Worm (Caenorhabditis elegans) whole organism, L1 larva: ENCODE measurements around the gene spcs-2.

Experiments used
- C04F5.9 ChIP-seq: sonication (generic microtip); optimal IDR thresholded peaks from 2 replicates; lab custom pipeline; 2016; ENCODE audit warnings: missing genetic modification characterization, missing compliant biosample characterization
- C16A3.4 ChIP-seq: fragments of 150-350 bp; optimal IDR thresholded peaks from 2 replicates; lab custom pipeline; 2014; ENCODE audit warnings: missing biosample characterization, missing genetic modification characterization
- C34B4.2 ChIP-seq: sonication (generic microtip); optimal IDR thresholded peaks from 2 replicates; lab custom pipeline; 2017; ENCODE audit warnings: mild to moderate bottlenecking, missing genetic modification characterization, missing compliant biosample characterization
- F16B12.6 ChIP-seq: fragments of 150-350 bp; optimal IDR thresholded peaks from 2 replicates; lab custom pipeline; 2014; ENCODE audit warnings: missing biosample characterization, missing genetic modification characterization
- alr-1 ChIP-seq: fragments of 200-800 bp; sonication (Bioruptor generic); optimal IDR thresholded peaks from 2 replicates; lab custom pipeline; 2018; ENCODE audit warnings: borderline replicate concordance, mild to moderate bottlenecking, missing genetic modification characterization, missing compliant biosample characterization
- blmp-1 ChIP-seq: fragments of 150-350 bp; optimal IDR thresholded peaks from 2 replicates; lab custom pipeline; 2014; ENCODE audit warnings: missing biosample characterization, missing genetic modification characterization
- ceh-63 ChIP-seq: fragments of 200-800 bp; sonication (Bioruptor generic); optimal IDR thresholded peaks from 2 replicates; lab custom pipeline; 2018; ENCODE audit warnings: mild to moderate bottlenecking, missing genetic modification characterization, missing compliant biosample characterization
- ceh-8 ChIP-seq: fragments of 200-800 bp; sonication (Bioruptor generic); optimal IDR thresholded peaks from 2 replicates; lab custom pipeline; 2018; ENCODE audit warnings: mild to moderate bottlenecking, missing genetic modification characterization, moderate library complexity, missing compliant biosample characterization
- ceh-90 ChIP-seq: sonication (generic microtip); optimal IDR thresholded peaks from 2 replicates; lab custom pipeline; 2016; ENCODE audit warnings: missing genetic modification characterization, missing compliant biosample characterization
- ces-1 ChIP-seq: fragments of 150-350 bp; optimal IDR thresholded peaks from 2 replicates; lab custom pipeline; 2014; ENCODE audit warnings: missing biosample characterization, missing genetic modification reagents, missing genetic modification characterization
- dpl-1 ChIP-seq, 3 experiments: fragments of 150-350 bp in 2 of 3; sonication (generic microtip) in 1 of 3; optimal IDR thresholded peaks; 2 replicates each; lab custom pipeline; 2014 to 2017; ENCODE audit warnings: missing biosample characterization in 3 of 3, missing genetic modification characterization in 3 of 3, missing genetic modification reagents in 3 of 3
- dsc-1 ChIP-seq: sonication (generic microtip); optimal IDR thresholded peaks from 2 replicates; lab custom pipeline; 2016; ENCODE audit warnings: mild to moderate bottlenecking, missing genetic modification characterization, missing compliant biosample characterization
- efl-1 ChIP-seq, 4 experiments: fragments of 150-350 bp; optimal IDR thresholded peaks in 3 of 4; peaks in 1 of 4; 1 replicate in 1 of 4; 2 replicates in 3 of 4; lab custom pipeline; 2014; ENCODE audit warnings: missing biosample characterization in 2 of 4, missing genetic modification characterization in 2 of 4, missing genetic modification reagents in 2 of 4
- efl-3 ChIP-seq: fragments of 200-800 bp; sonication (Bioruptor generic); optimal IDR thresholded peaks from 2 replicates; lab custom pipeline; 2018; ENCODE audit warnings: mild to moderate bottlenecking, missing genetic modification characterization, missing compliant biosample characterization
- egl-13 ChIP-seq: sonication (generic microtip); optimal IDR thresholded peaks from 2 replicates; lab custom pipeline; 2016; ENCODE audit warnings: missing genotype, missing genetic modification reagents, missing genetic modification characterization, missing compliant biosample characterization
- egl-27 ChIP-seq, 2 experiments: fragments of 150-350 bp in 1 of 2; sonication (generic microtip); optimal IDR thresholded peaks; 3 replicates each; lab custom pipeline; 2017 to 2018; ENCODE audit warnings: missing biosample characterization in 2 of 2, missing genetic modification characterization in 2 of 2, missing genetic modification reagents in 2 of 2
- elt-3 ChIP-seq, 6 experiments: fragments of 150-350 bp in 1 of 6; sonication (generic microtip); optimal IDR thresholded peaks; 2 replicates each; lab custom pipeline; 2017 to 2018; ENCODE audit warnings: missing biosample characterization in 6 of 6, missing genetic modification characterization in 6 of 6, inconsistent platforms in 1 of 6
- ets-5 ChIP-seq: fragments of 200-800 bp; sonication (Bioruptor generic); IDR thresholded peaks from 2 replicates; pipeline ENCODE4 v1.3.6; 2022; ENCODE audit warnings: missing genetic modification characterization, missing compliant biosample characterization
- fkh-4 ChIP-seq: sonication (generic microtip); optimal IDR thresholded peaks from 2 replicates; lab custom pipeline; 2016; ENCODE audit warnings: missing compliant biosample characterization, missing genetic modification characterization, borderline replicate concordance
- fkh-8 ChIP-seq: sonication (generic microtip); optimal IDR thresholded peaks from 2 replicates; lab custom pipeline; 2016; ENCODE audit warnings: mild to moderate bottlenecking, missing genetic modification characterization, missing compliant biosample characterization
- grh-1 ChIP-seq: fragments of 200-800 bp; sonication (Bioruptor generic); IDR thresholded peaks from 2 replicates; pipeline ENCODE4 v1.3.6; 2022; ENCODE audit warnings: missing genetic modification reagents, missing genetic modification characterization, missing compliant biosample characterization
- hlh-17 ChIP-seq: fragments of 200-800 bp; sonication (Bioruptor generic); optimal IDR thresholded peaks from 2 replicates; lab custom pipeline; 2018; ENCODE audit warnings: missing genetic modification characterization, mild to moderate bottlenecking, missing compliant biosample characterization, moderate library complexity, borderline replicate concordance
- hlh-4 ChIP-seq: sonication (generic microtip); optimal IDR thresholded peaks from 2 replicates; lab custom pipeline; 2016; ENCODE audit warnings: mild to moderate bottlenecking, missing genetic modification characterization, missing compliant biosample characterization
- hpl-2 ChIP-seq: fragments of 150-350 bp; optimal IDR thresholded peaks from 2 replicates; lab custom pipeline; 2014; ENCODE audit warnings: missing biosample characterization, missing genetic modification reagents, missing genetic modification characterization
- jun-1 ChIP-seq: fragments of 150-350 bp; optimal IDR thresholded peaks from 2 replicates; lab custom pipeline; 2014; ENCODE audit warnings: missing biosample characterization, missing genetic modification reagents, missing genetic modification characterization
- lin-13 ChIP-seq: fragments of 150-350 bp; optimal IDR thresholded peaks from 2 replicates; lab custom pipeline; 2014; ENCODE audit warnings: missing biosample characterization, missing genetic modification reagents, missing genetic modification characterization
- lin-14 ChIP-seq: fragments of 200-800 bp; sonication (Bioruptor generic); optimal IDR thresholded peaks from 2 replicates; lab custom pipeline; 2018; ENCODE audit warnings: mild to moderate bottlenecking, missing genetic modification characterization, moderate library complexity, missing compliant biosample characterization
- lin-15B ChIP-seq: fragments of 150-350 bp; sonication (generic microtip); optimal IDR thresholded peaks from 3 replicates; lab custom pipeline; 2014; ENCODE audit warnings: missing biosample characterization, missing genetic modification characterization
- lin-35 ChIP-seq, 2 experiments: fragments of 150-350 bp; optimal IDR thresholded peaks; 2 replicates each; lab custom pipeline; 2014; ENCODE audit warnings: missing biosample characterization in 2 of 2, missing genetic modification characterization in 2 of 2, missing genetic modification reagents in 2 of 2
- lsy-2 ChIP-seq, 2 experiments: fragments of 150-350 bp; optimal IDR thresholded peaks; 2 replicates each; lab custom pipeline; 2014; ENCODE audit warnings: missing biosample characterization in 2 of 2, missing genetic modification characterization in 2 of 2
- mef-2 ChIP-seq: fragments of 150-350 bp; optimal IDR thresholded peaks from 2 replicates; lab custom pipeline; 2014; ENCODE audit warnings: missing biosample characterization, missing genetic modification characterization
- nhr-19 ChIP-seq: fragments of 200-800 bp; sonication (Bioruptor generic); conservative IDR thresholded peaks from 2 replicates; pipeline ENCODE4 v1.3.6; 2022; ENCODE audit warnings: missing genetic modification characterization, missing compliant biosample characterization
- nhr-20 ChIP-seq: sonication (generic microtip); optimal IDR thresholded peaks from 2 replicates; lab custom pipeline; 2016; ENCODE audit warnings: mild to moderate bottlenecking, missing genetic modification characterization, missing compliant biosample characterization
- nhr-237 ChIP-seq: fragments of 150-350 bp; optimal IDR thresholded peaks from 2 replicates; lab custom pipeline; 2014; ENCODE audit warnings: missing biosample characterization, missing genetic modification characterization
- nhr-28 ChIP-seq: fragments of 150-350 bp; optimal IDR thresholded peaks from 2 replicates; lab custom pipeline; 2014; ENCODE audit warnings: missing biosample characterization, missing genetic modification characterization
- nhr-84 ChIP-seq: sonication (generic microtip); optimal IDR thresholded peaks from 2 replicates; lab custom pipeline; 2017; ENCODE audit warnings: missing biosample characterization, missing genetic modification characterization
- pag-3 ChIP-seq: sonication (generic microtip); optimal IDR thresholded peaks from 2 replicates; lab custom pipeline; 2017; ENCODE audit warnings: missing genetic modification characterization, mild to moderate bottlenecking, missing compliant biosample characterization, antibody characterized with exemption, borderline replicate concordance; ENCODE audit not compliant: insufficient read depth
- rnt-1 ChIP-seq: sonication (generic microtip); optimal IDR thresholded peaks from 2 replicates; lab custom pipeline; 2016; ENCODE audit warnings: mild to moderate bottlenecking, missing genetic modification characterization, moderate library complexity, missing compliant biosample characterization
- skn-1 ChIP-seq: fragments of 150-350 bp; optimal IDR thresholded peaks from 2 replicates; lab custom pipeline; 2014; ENCODE audit warnings: missing biosample characterization, missing genetic modification characterization
- sup-37 ChIP-seq: fragments of 200-800 bp; sonication (Bioruptor generic); optimal IDR thresholded peaks from 2 replicates; lab custom pipeline; 2018; ENCODE audit warnings: mild to moderate bottlenecking, missing genetic modification characterization, missing compliant biosample characterization
- tbx-2 ChIP-seq: sonication (generic microtip); optimal IDR thresholded peaks from 2 replicates; lab custom pipeline; 2016; ENCODE audit warnings: missing genetic modification characterization, missing compliant biosample characterization
- tlp-1 ChIP-seq: fragments of 150-350 bp; optimal IDR thresholded peaks from 2 replicates; lab custom pipeline; 2014; ENCODE audit warnings: missing biosample characterization, missing genetic modification characterization
- unc-130 ChIP-seq: fragments of 150-350 bp; optimal IDR thresholded peaks from 2 replicates; lab custom pipeline; 2017; ENCODE audit warnings: missing biosample characterization, missing genetic modification characterization, inconsistent platforms
- vab-15 ChIP-seq: sonication (generic microtip); optimal IDR thresholded peaks from 2 replicates; lab custom pipeline; 2017; ENCODE audit warnings: missing genotype, mild to moderate bottlenecking, missing genetic modification characterization, missing compliant biosample characterization
- xbp-1 ChIP-seq: sonication (generic microtip); optimal IDR thresholded peaks from 2 replicates; lab custom pipeline; 2016; ENCODE audit warnings: missing genetic modification characterization, missing compliant biosample characterization
- ztf-11 ChIP-seq, 2 experiments: sonication (generic microtip); optimal IDR thresholded peaks; 2 replicates each; lab custom pipeline; 2016 to 2017; ENCODE audit warnings: missing genetic modification characterization in 2 of 2, missing biosample characterization in 1 of 2, missing compliant biosample characterization in 1 of 2

The spcs-2 gene

DNA sequence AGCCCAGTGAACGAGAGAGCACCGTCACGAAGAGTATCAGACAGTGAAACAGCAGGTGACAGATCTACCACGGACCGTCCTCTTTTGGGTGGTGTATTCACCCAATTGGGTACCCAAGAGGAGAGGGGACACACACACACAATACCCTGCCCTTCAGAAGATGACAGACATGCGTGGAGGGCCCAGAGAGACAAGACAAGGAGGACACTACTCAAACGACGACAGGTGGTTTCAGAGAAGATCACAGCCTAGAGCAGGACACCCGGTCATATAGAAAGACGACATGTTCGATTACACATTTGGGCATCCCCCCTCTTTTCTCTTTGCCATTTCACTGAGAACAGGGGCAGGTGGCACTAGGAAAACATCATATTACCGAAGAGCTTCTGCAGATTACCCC lies 19.4 kb downstream of the spcs-2 start:
- peak in 1 of 2 experiments; percentile 56 for TF ChIP-seq ztf-11 (tag; optimal IDR thresholded peaks at IDR 0.05; lab: Kevin White, UChicago)
- no peak for TF ChIP-seq hlh-4 (tag; lab: Kevin White, UChicago)
- TF ChIP-seq ceh-8 (GFP tag; lab: Kevin White, UChicago) = no peak
- TF ChIP-seq C16A3.4 (tag; lab: Kevin White, UChicago) = no peak
- no peak for TF ChIP-seq nhr-19

DNA sequence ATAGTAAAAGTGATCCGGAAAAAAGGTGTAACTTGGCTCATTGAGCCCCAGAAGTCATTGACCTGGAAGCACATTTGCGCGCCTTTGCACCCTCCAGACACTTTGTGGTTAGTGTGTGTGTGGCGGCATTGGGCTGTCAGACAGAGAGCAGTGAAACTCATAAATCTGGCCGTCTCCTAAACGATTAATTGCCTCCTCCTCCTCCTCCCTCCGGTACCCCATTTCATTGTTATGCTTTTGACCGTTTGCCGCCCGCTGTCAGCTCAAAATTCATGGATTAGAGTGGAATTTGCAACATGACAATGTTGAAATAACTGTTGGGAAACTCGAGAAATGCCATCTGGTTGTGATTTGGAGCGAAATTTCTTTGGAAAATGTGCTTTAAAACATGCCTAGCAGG lies 29.2 kb downstream of the spcs-2 start:
- TF ChIP-seq egl-27 (tag; optimal IDR thresholded peaks at IDR 0.05; lab: Kevin White, UChicago) = no peak
- TF ChIP-seq nhr-237 (tag; lab: Kevin White, UChicago) = no peak
- TF ChIP-seq F16B12.6 (tag; lab: Kevin White, UChicago) = no peak
- no peak for TF ChIP-seq nhr-28 (tag; lab: Kevin White, UChicago)
- no peak for TF ChIP-seq tbx-2 (tag; lab: Kevin White, UChicago)
- TF ChIP-seq fkh-4 = peak; percentile 35
- no peak for TF ChIP-seq vab-15
- TF ChIP-seq C34B4.2 (tag; lab: Kevin White, UChicago) = no peak
- no peak for TF ChIP-seq lin-35 (GFP tag; optimal IDR thresholded peaks at IDR 0.05; lab: Kevin White, UChicago)
- TF ChIP-seq rnt-1 (tag; lab: Kevin White, UChicago) = no peak
- TF ChIP-seq dsc-1 (tag; lab: Kevin White, UChicago) = peak; percentile 82
- no peak for TF ChIP-seq efl-1 (optimal IDR thresholded peaks at IDR 0.05; lab: Kevin White, UChicago)
- TF ChIP-seq efl-1 (GFP tag; optimal IDR thresholded peaks at IDR 0.05 in 1 of 2; lab: Kevin White, UChicago) = peak in 1 of 2 experiments; percentile 16
- TF ChIP-seq nhr-20 (tag; lab: Kevin White, UChicago) = no peak
- peak; percentile 0 for TF ChIP-seq lin-14 (GFP tag; lab: Kevin White, UChicago)

DNA sequence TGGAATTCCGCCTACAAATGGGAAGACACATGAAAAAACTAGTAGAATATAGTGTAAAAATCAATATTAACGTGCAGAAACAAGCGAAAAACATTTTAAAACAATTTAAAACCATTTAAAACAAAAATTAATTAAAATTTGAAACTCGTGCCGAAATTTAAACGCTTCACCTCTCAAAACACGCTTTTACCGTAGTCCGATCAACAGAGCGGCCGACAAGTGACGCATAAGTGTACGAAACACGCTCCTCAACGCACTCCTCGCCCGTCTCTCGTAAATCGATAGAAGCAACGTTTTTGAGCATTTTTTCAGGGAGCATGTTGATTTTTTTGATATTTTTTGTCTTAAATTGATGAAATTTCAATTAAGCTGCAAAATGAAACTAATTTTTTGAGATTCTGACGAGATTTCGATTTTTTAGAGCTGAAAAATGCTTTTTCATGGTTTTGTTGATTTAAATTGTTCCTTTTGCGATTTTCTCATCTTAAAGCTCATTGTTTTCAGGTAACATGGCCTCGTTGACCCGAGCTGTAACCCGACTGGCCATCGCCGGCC lies 30.2 kb downstream of the spcs-2 start, which contains the start of gene cox-5A:
Gene cox-5A (plus strand): TSS at position 505 of the 555 bp plus-strand sequence.
- TF ChIP-seq lin-15B (tag; lab: Kevin White, UChicago) (peak; percentile 95), alr-1 (no peak), blmp-1 (tag; lab: Kevin White, UChicago) (peak; percentile 86), grh-1 (peak; percentile 98), mef-2 (peak; percentile 95), ztf-11 (tag; optimal IDR thresholded peaks at IDR 0.05; lab: Kevin White, UChicago) (peak in 1 of 2 experiments; percentile 98), elt-3 (tag; optimal IDR thresholded peaks at IDR 0.05; lab: Kevin White, UChicago) (peak in 5 of 6 experiments; percentile 83 to 99 (median 97)), sup-37 (GFP tag; lab: Kevin White, UChicago) (peak; percentile 99), egl-13 (tag; lab: Kevin White, UChicago) (peak; percentile 99), jun-1 (tag; lab: Kevin White, UChicago) (peak; percentile 99), hlh-17 (GFP tag; lab: Kevin White, UChicago) (peak; percentile 36), lsy-2 (tag; optimal IDR thresholded peaks at IDR 0.05; lab: Kevin White, UChicago) (peak; percentile 100), nhr-19 (peak; percentile 99), ceh-63 (GFP tag; lab: Kevin White, UChicago) (peak; percentile 83), efl-3 (GFP tag; lab: Kevin White, UChicago) (peak; percentile 93), ces-1 (GFP tag; lab: Kevin White, UChicago) (no peak), ceh-8 (GFP tag; lab: Kevin White, UChicago) (peak; percentile 99), hpl-2 (GFP tag; lab: Kevin White, UChicago) (peak; percentile 93), tlp-1 (tag; lab: Kevin White, UChicago) (no peak), C16A3.4 (tag; lab: Kevin White, UChicago) (peak; percentile 100), nhr-84 (tag; lab: Kevin White, UChicago) (peak; percentile 77), unc-130 (tag; lab: Kevin White, UChicago) (peak; percentile 99), dpl-1 (GFP tag; optimal IDR thresholded peaks at IDR 0.05; lab: Kevin White, UChicago) (peak; percentile 100), fkh-4 (peak; percentile 95), ets-5 (GFP tag; lab: Robert Waterston, UW) (0 out of 2 replicates have a peak, but pooled peaks have one; percentile 55), lin-13 (GFP tag; lab: Kevin White, UChicago) (peak; percentile 99), skn-1 (tag; lab: Kevin White, UChicago) (peak; percentile 93), efl-1 (optimal IDR thresholded peaks at IDR 0.05; lab: Kevin White, UChicago) (peak; percentile 96 to 100), efl-1 (GFP tag; optimal IDR thresholded peaks at IDR 0.05 in 1 of 2; lab: Kevin White, UChicago) (peak; percentile 100), C04F5.9 (peak; percentile 96), ceh-90 (tag; lab: Kevin White, UChicago) (peak; percentile 70), pag-3 (tag; lab: Kevin White, UChicago) (peak; percentile 79), xbp-1 (tag; lab: Kevin White, UChicago) (peak; percentile 99), fkh-8 (tag; lab: Kevin White, UChicago) (peak; percentile 100)
